Worm (Caenorhabditis elegans): Measurements from ENCODE around the gene twk-12.

- TF ChIP-seq tbx-7 (tag; optimal IDR thresholded peaks at IDR 0.05) (no peak), ceh-31 (tag; optimal IDR thresholded peaks at IDR 0.05) (no peak), ceh-9 (tag; optimal IDR thresholded peaks at IDR 0.05) (no peak), gmeb-2 (tag; optimal IDR thresholded peaks at IDR 0.05) (no peak), hlh-8 (tag; optimal IDR thresholded peaks at IDR 0.05) (no peak), unc-55 (GFP tag; optimal IDR thresholded peaks at IDR 0.05) (no peak), syd-9 (tag; optimal IDR thresholded peaks at IDR 0.05) (no peak)
Observed at ce11 chrV:10711004-10711403, 43.6 kb downstream of the twk-12 start.

All from whole organism, late embryonic.